Fruit fly (Drosophila melanogaster): ENCODE results near the gene Rnf146.

- TF ChIP-seq tai (GFP tag; optimal IDR thresholded peaks at IDR 0.05) = no peak
- TF ChIP-seq rgr (GFP tag; optimal IDR thresholded peaks at IDR 0.05) = no peak
Measured at dm6 chr3L:19631867-19632266, 10.7 kb downstream of the Rnf146 start.

Measured in whole organism, wandering third instar larva.